Worm (Caenorhabditis elegans) whole organism, mixed stage, embryonic: Measurements from ENCODE around the gene decr-1.3.

Experiments used
- M03D4.4 ChIP-seq: sonication (generic microtip); optimal IDR thresholded peaks from 2 replicates; lab custom pipeline; 2017; ENCODE audit warnings: mild to moderate bottlenecking, missing genetic modification characterization, missing compliant biosample characterization
- bed-3 ChIP-seq: fragments of 200-800 bp; sonication (Bioruptor generic); optimal IDR thresholded peaks from 3 replicates; lab custom pipeline; 2018; ENCODE audit warnings: mild to moderate bottlenecking, missing genetic modification characterization, moderate library complexity, missing compliant biosample characterization
- blmp-1 ChIP-seq: fragments of 150-350 bp; optimal IDR thresholded peaks from 2 replicates; lab custom pipeline; 2014; ENCODE audit warnings: missing biosample characterization, missing genetic modification characterization
- ceh-39 ChIP-seq: fragments of 150-350 bp; optimal IDR thresholded peaks from 2 replicates; lab custom pipeline; 2014; ENCODE audit warnings: missing biosample characterization, missing genetic modification characterization
- ces-1 ChIP-seq: fragments of 150-350 bp; optimal IDR thresholded peaks from 2 replicates; lab custom pipeline; 2014; ENCODE audit warnings: missing biosample characterization, missing genetic modification reagents, missing genetic modification characterization
- cnd-1 ChIP-seq: fragments of 200-800 bp; sonication (Bioruptor generic); optimal IDR thresholded peaks from 2 replicates; lab custom pipeline; 2018; ENCODE audit warnings: mild to moderate bottlenecking, missing genetic modification characterization, missing compliant biosample characterization
- elt-1 ChIP-seq: sonication (generic microtip); optimal IDR thresholded peaks from 2 replicates; lab custom pipeline; 2017; ENCODE audit warnings: missing genetic modification characterization, mild to moderate bottlenecking, missing compliant biosample characterization, antibody characterized with exemption, moderate library complexity, borderline replicate concordance; ENCODE audit not compliant: insufficient read depth
- elt-3 ChIP-seq: fragments of 150-350 bp; optimal IDR thresholded peaks from 2 replicates; lab custom pipeline; 2014; ENCODE audit warnings: missing biosample characterization, missing genetic modification characterization
- flh-1 ChIP-seq: fragments of 200-800 bp; sonication (Bioruptor generic); optimal IDR thresholded peaks from 2 replicates; lab custom pipeline; 2018; ENCODE audit warnings: mild to moderate bottlenecking, missing genetic modification characterization, moderate library complexity, missing compliant biosample characterization
- ham-2 ChIP-seq: fragments of 200-800 bp; sonication (Bioruptor generic); optimal IDR thresholded peaks from 2 replicates; lab custom pipeline; 2018; ENCODE audit warnings: mild to moderate bottlenecking, missing genetic modification characterization, missing compliant biosample characterization
- hlh-1 ChIP-seq: fragments of 150-350 bp; optimal IDR thresholded peaks from 2 replicates; lab custom pipeline; 2014; ENCODE audit warnings: missing biosample characterization, missing genetic modification reagents, missing genetic modification characterization
- lin-13 ChIP-seq: fragments of 150-350 bp; optimal IDR thresholded peaks from 2 replicates; lab custom pipeline; 2014; ENCODE audit warnings: missing biosample characterization, missing genetic modification characterization
- lsy-2 ChIP-seq: fragments of 150-350 bp; optimal IDR thresholded peaks from 2 replicates; lab custom pipeline; 2014; ENCODE audit warnings: missing biosample characterization, missing genetic modification characterization
- mab-5 ChIP-seq: fragments of 150-350 bp; optimal IDR thresholded peaks from 2 replicates; lab custom pipeline; 2014; ENCODE audit warnings: missing biosample characterization, missing genetic modification characterization
- mep-1 ChIP-seq: fragments of 150-350 bp; optimal IDR thresholded peaks from 2 replicates; lab custom pipeline; 2017; ENCODE audit warnings: missing biosample characterization, missing genetic modification reagents, missing genetic modification characterization, inconsistent platforms
- mls-2 ChIP-seq: sonication (generic microtip); optimal IDR thresholded peaks from 2 replicates; lab custom pipeline; 2016; ENCODE audit warnings: mild to moderate bottlenecking, missing genetic modification characterization, moderate library complexity, missing compliant biosample characterization
- nhr-12 ChIP-seq: fragments of 150-350 bp; optimal IDR thresholded peaks from 2 replicates; lab custom pipeline; 2014; ENCODE audit warnings: missing biosample characterization, missing genetic modification characterization
- nhr-2 ChIP-seq: fragments of 150-350 bp; optimal IDR thresholded peaks from 2 replicates; lab custom pipeline; 2014; ENCODE audit warnings: missing biosample characterization, missing genetic modification characterization
- nhr-237 ChIP-seq: fragments of 150-350 bp; optimal IDR thresholded peaks from 2 replicates; lab custom pipeline; 2014; ENCODE audit warnings: missing biosample characterization, missing genetic modification characterization
- pha-4 ChIP-seq: fragments of 150-350 bp; optimal IDR thresholded peaks from 2 replicates; lab custom pipeline; 2018; ENCODE audit warnings: missing biosample characterization, missing genetic modification reagents, missing genetic modification characterization
- snpc-4 ChIP-seq: fragments of 150-350 bp; optimal IDR thresholded peaks from 2 replicates; lab custom pipeline; 2014; ENCODE audit warnings: missing biosample characterization, missing genetic modification characterization
- sptf-1 ChIP-seq: sonication (generic microtip); optimal IDR thresholded peaks from 2 replicates; lab custom pipeline; 2017; ENCODE audit warnings: mild to moderate bottlenecking, missing genetic modification characterization, moderate library complexity, missing compliant biosample characterization
- tbx-8 ChIP-seq: fragments of 200-800 bp; sonication (Bioruptor generic); optimal IDR thresholded peaks from 2 replicates; lab custom pipeline; 2018; ENCODE audit warnings: mild to moderate bottlenecking, missing genetic modification characterization, moderate library complexity, missing compliant biosample characterization
- unc-120 ChIP-seq: sonication (generic microtip); optimal IDR thresholded peaks from 2 replicates; lab custom pipeline; 2017; ENCODE audit warnings: missing genetic modification characterization, missing compliant biosample characterization; ENCODE audit not compliant: poor library complexity, severe bottlenecking
- unc-39 ChIP-seq: fragments of 150-350 bp; optimal IDR thresholded peaks from 2 replicates; lab custom pipeline; 2014; ENCODE audit warnings: missing biosample characterization, missing genetic modification characterization
- unc-62 ChIP-seq: fragments of 150-350 bp; optimal IDR thresholded peaks from 2 replicates; lab custom pipeline; 2014; ENCODE audit warnings: missing biosample characterization, missing genetic modification reagents, missing genetic modification characterization
- zip-8 ChIP-seq: fragments of 150-350 bp; optimal IDR thresholded peaks from 2 replicates; lab custom pipeline; 2014; ENCODE audit warnings: missing biosample characterization, missing genetic modification characterization
- ztf-11 ChIP-seq: fragments of 150-350 bp; optimal IDR thresholded peaks from 2 replicates; lab custom pipeline; 2014; ENCODE audit warnings: missing biosample characterization, missing genetic modification characterization

decr-1.3 gene

ce11 chrII:8128273-8129039, 44.9 kb downstream of the decr-1.3 start (continued):
- no peak for TF ChIP-seq pha-4 (tag; lab: Kevin White, UChicago)

- no peak for TF ChIP-seq elt-1
These were observed 45.6 kb downstream of the decr-1.3 start for ce11 chrII:8127794-8128193.

ce11 chrII:8127290-8127689, 46.1 kb downstream of the decr-1.3 start:
- TF ChIP-seq zip-8 (tag; lab: Kevin White, UChicago) (no peak), mls-2 (tag; lab: Kevin White, UChicago) (no peak), pha-4 (tag; lab: Kevin White, UChicago) (no peak), nhr-2 (peak; percentile 67), lsy-2 (tag; lab: Kevin White, UChicago) (no peak), lin-13 (no peak)

- TF ChIP-seq mep-1 (tag; lab: Kevin White, UChicago) (no peak), tbx-8 (no peak), unc-62 (GFP tag; lab: Kevin White, UChicago) (no peak), elt-3 (no peak), blmp-1 (tag; lab: Kevin White, UChicago) (no peak), unc-120 (peak; percentile 22), hlh-1 (peak; percentile 90)
These were observed 46.7 kb downstream of the decr-1.3 start for ce11 chrII:8126617-8127016.

- no peak for TF ChIP-seq M03D4.4 (tag; lab: Kevin White, UChicago)
- TF ChIP-seq ham-2 (GFP tag; lab: Kevin White, UChicago): no peak
- TF ChIP-seq ceh-39 (tag; lab: Kevin White, UChicago): no peak
- TF ChIP-seq ztf-11 (tag; lab: Kevin White, UChicago): no peak
These were observed 47.2 kb downstream of the decr-1.3 start for ce11 chrII:8126132-8126531.

- TF ChIP-seq unc-39 (tag; lab: Kevin White, UChicago): no peak
- no peak for TF ChIP-seq ztf-11 (tag; lab: Kevin White, UChicago)
- TF ChIP-seq mls-2 (tag; lab: Kevin White, UChicago): no peak
- TF ChIP-seq cnd-1 (tag; lab: Kevin White, UChicago): no peak
- TF ChIP-seq flh-1 (GFP tag; lab: Kevin White, UChicago): no peak
- TF ChIP-seq pha-4 (tag; lab: Kevin White, UChicago): no peak
- no peak for TF ChIP-seq nhr-12 (tag; lab: Kevin White, UChicago)
- no peak for TF ChIP-seq mep-1 (tag; lab: Kevin White, UChicago)
- TF ChIP-seq nhr-237: no peak
- TF ChIP-seq elt-3: no peak
- no peak for TF ChIP-seq snpc-4 (tag; lab: Kevin White, UChicago)
- no peak for TF ChIP-seq lin-13
- no peak for TF ChIP-seq blmp-1 (tag; lab: Kevin White, UChicago)
- no peak for TF ChIP-seq bed-3 (GFP tag; lab: Kevin White, UChicago)
- TF ChIP-seq mab-5 (tag; lab: Kevin White, UChicago): no peak
- TF ChIP-seq, all 35 proteins: peak for 0
These were observed 47.9 kb downstream of the decr-1.3 start for ce11 chrII:8125439-8125838.

- TF ChIP-seq bed-3 (GFP tag; lab: Kevin White, UChicago) (no peak), hlh-1 (peak; percentile 10), lsy-2 (tag; lab: Kevin White, UChicago) (peak; percentile 99), sptf-1 (tag; lab: Kevin White, UChicago) (no peak), pha-4 (tag; lab: Kevin White, UChicago) (peak; percentile 67), zip-8 (tag; lab: Kevin White, UChicago) (no peak), cnd-1 (tag; lab: Kevin White, UChicago) (no peak), lin-13 (peak; percentile 7), mep-1 (tag; lab: Kevin White, UChicago) (peak; percentile 62), unc-120 (peak; percentile 3), ham-2 (GFP tag; lab: Kevin White, UChicago) (no peak), nhr-237 (peak; percentile 47), ces-1 (GFP tag; lab: Kevin White, UChicago) (no peak)
These were observed 48.5 kb downstream of the decr-1.3 start, which contains the start of gene ire-1 for ce11 chrII:8124867-8125266. Gene ire-1, minus strand, starts transcription at chrII:8124910.
